Fruit fly (Drosophila melanogaster): ENCODE results near the gene Ir85a.

Gene Ir85a

dm6 chr3R:8805388-8805852 lies 10.9 kb downstream of the Ir85a start, which contains the start of gene CG9839:
CG9839 (minus strand) TSS chr3R:8805802.
- no peak for TF ChIP-seq HLH106 (tag; optimal IDR thresholded peaks at IDR 0.05)
- no peak for TF ChIP-seq Mio (GFP tag; optimal IDR thresholded peaks at IDR 0.05)
- TF ChIP-seq ey (GFP tag; optimal IDR thresholded peaks at IDR 0.05), result no peak
- no peak for TF ChIP-seq Jra (GFP tag; optimal IDR thresholded peaks at IDR 0.05)
- no peak for TF ChIP-seq Abd-B (GFP tag; optimal IDR thresholded peaks at IDR 0.05)
- TF ChIP-seq dmrt93B (GFP tag; optimal IDR thresholded peaks at IDR 0.05), result no peak
- TF ChIP-seq pan (optimal IDR thresholded peaks at IDR 0.05), result no peak
- TF ChIP-seq fru (GFP tag; optimal IDR thresholded peaks at IDR 0.05), result no peak
- no peak for TF ChIP-seq brk (GFP tag; optimal IDR thresholded peaks at IDR 0.05)
- no peak for TF ChIP-seq tai (GFP tag; optimal IDR thresholded peaks at IDR 0.05)
- no peak for TF ChIP-seq OdsH (GFP tag; optimal IDR thresholded peaks at IDR 0.05)
- TF ChIP-seq Hr78 (GFP tag; optimal IDR thresholded peaks at IDR 0.05), result no peak
- no peak for TF ChIP-seq dsf (GFP tag; optimal IDR thresholded peaks at IDR 0.05; ENCODE audit: borderline replicate concordance)
- TF ChIP-seq Vsx2 (GFP tag; optimal IDR thresholded peaks at IDR 0.05; ENCODE audit: partially characterized antibody), result no peak
- TF ChIP-seq Hnf4 (GFP tag; optimal IDR thresholded peaks at IDR 0.05), result no peak
- TF ChIP-seq h (GFP tag; optimal IDR thresholded peaks at IDR 0.05), result no peak
- no peak for TF ChIP-seq usp (GFP tag; optimal IDR thresholded peaks at IDR 0.05)
- no peak for TF ChIP-seq CG32264 (GFP tag; optimal IDR thresholded peaks at IDR 0.05)
- TF ChIP-seq woc (GFP tag; optimal IDR thresholded peaks at IDR 0.05), result no peak

DNA sequence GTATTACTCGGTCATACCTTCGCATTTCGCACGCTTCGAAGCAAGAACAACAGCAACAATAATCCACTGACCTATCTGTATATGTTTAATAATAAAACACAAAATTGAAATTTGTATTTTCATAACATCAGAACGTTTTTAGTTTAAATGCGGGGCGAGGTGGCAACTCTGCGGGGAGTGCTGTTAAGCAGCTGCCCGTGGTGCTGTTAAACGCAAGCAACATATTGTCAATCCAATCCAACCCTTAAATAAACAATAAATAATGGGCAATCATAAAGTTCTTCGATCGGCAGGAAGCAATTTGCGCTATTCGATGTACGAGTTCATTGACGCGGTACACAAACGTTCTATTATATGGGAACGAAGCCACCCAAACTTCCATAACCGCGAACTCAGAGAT lies 11.6 kb downstream of the Ir85a start, which contains the start of gene hng2:
Gene hng2 (plus strand): TSS at position 219 of the 400 bp plus-strand sequence.
- TF ChIP-seq Myc (optimal IDR thresholded peaks at IDR 0.05), result peak; percentile 9
- no peak for TF ChIP-seq Dfd (GFP tag; optimal IDR thresholded peaks at IDR 0.05)
- no peak for TF ChIP-seq Dif (GFP tag; optimal IDR thresholded peaks at IDR 0.05; ENCODE audit: partially characterized antibody)
- TF ChIP-seq h (GFP tag; optimal IDR thresholded peaks at IDR 0.05), result no peak
- TF ChIP-seq Hr83 (GFP tag; optimal IDR thresholded peaks at IDR 0.05; ENCODE audit: poor library complexity, severe bottlenecking), result no peak
- TF ChIP-seq Hnf4 (GFP tag; optimal IDR thresholded peaks at IDR 0.05), result no peak
- TF ChIP-seq fru (GFP tag; optimal IDR thresholded peaks at IDR 0.05), result no peak
- TF ChIP-seq usp (GFP tag; optimal IDR thresholded peaks at IDR 0.05), result no peak

dm6 chr3R:8806638-8807037 lies 12.2 kb downstream of the Ir85a start:
- no peak for TF ChIP-seq GATAd (GFP tag; optimal IDR thresholded peaks at IDR 0.05)
- no peak for TF ChIP-seq woc (GFP tag; optimal IDR thresholded peaks at IDR 0.05)
- TF ChIP-seq HLH106 (tag; optimal IDR thresholded peaks at IDR 0.05), result no peak
- TF ChIP-seq jim (GFP tag; optimal IDR thresholded peaks at IDR 0.05), result no peak
- no peak for TF ChIP-seq CG9705 (GFP tag; optimal IDR thresholded peaks at IDR 0.05)
- TF ChIP-seq Hr83 (GFP tag; optimal IDR thresholded peaks at IDR 0.05; ENCODE audit: poor library complexity, severe bottlenecking), result no peak
- no peak for TF ChIP-seq Rel (GFP tag; optimal IDR thresholded peaks at IDR 0.05)
- TF ChIP-seq Rel (tag; optimal IDR thresholded peaks at IDR 0.05), result no peak
- TF ChIP-seq lola (GFP tag; optimal IDR thresholded peaks at IDR 0.05), result no peak
- TF ChIP-seq Dif (GFP tag; optimal IDR thresholded peaks at IDR 0.05; ENCODE audit: partially characterized antibody), result no peak
- TF ChIP-seq brk (GFP tag; optimal IDR thresholded peaks at IDR 0.05), result no peak
- TF ChIP-seq CrebA (GFP tag; optimal IDR thresholded peaks at IDR 0.05; ENCODE audit: borderline replicate concordance), result no peak
- no peak for TF ChIP-seq Sp1 (GFP tag; optimal IDR thresholded peaks at IDR 0.05)
- no peak for TF ChIP-seq psq (GFP tag; optimal IDR thresholded peaks at IDR 0.05)
- no peak for TF ChIP-seq tai (GFP tag; optimal IDR thresholded peaks at IDR 0.05)
- no peak for TF ChIP-seq pan (optimal IDR thresholded peaks at IDR 0.05)
- TF ChIP-seq dsf (GFP tag; optimal IDR thresholded peaks at IDR 0.05; ENCODE audit: borderline replicate concordance), result no peak
- no peak for TF ChIP-seq fru (GFP tag; optimal IDR thresholded peaks at IDR 0.05)
- TF ChIP-seq usp (GFP tag; optimal IDR thresholded peaks at IDR 0.05), result no peak
- no peak for TF ChIP-seq Vsx2 (GFP tag; optimal IDR thresholded peaks at IDR 0.05; ENCODE audit: partially characterized antibody)
- TF ChIP-seq br (GFP tag; optimal IDR thresholded peaks at IDR 0.05), result no peak

DNA sequence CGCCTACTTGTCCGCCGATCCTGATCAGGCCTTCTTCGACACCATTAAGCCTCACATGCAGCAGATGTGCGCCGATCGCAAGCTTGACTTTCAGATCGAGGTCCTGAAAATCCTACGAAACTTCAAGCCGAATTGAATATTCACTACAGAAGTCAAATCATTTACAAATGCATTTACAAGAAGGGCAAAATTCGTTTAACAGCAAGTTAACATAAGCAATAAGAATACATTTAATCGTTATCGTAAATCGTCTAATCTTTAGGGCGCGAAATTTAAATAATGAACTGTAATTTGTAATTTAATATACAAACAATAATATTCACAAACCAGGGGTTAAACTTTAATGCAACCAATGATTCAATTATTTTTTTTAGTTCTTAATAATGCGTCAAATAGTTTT lies 12.6 kb downstream of the Ir85a start:
- TF ChIP-seq Sp1 (GFP tag; optimal IDR thresholded peaks at IDR 0.05) (no peak), dsf (GFP tag; optimal IDR thresholded peaks at IDR 0.05; ENCODE audit: borderline replicate concordance) (no peak), Abd-B (GFP tag; optimal IDR thresholded peaks at IDR 0.05) (no peak), jim (GFP tag; optimal IDR thresholded peaks at IDR 0.05) (no peak), CG9705 (GFP tag; optimal IDR thresholded peaks at IDR 0.05) (no peak), Vsx2 (GFP tag; optimal IDR thresholded peaks at IDR 0.05; ENCODE audit: partially characterized antibody) (no peak), fru (GFP tag; optimal IDR thresholded peaks at IDR 0.05) (no peak)

Measured in whole organism, wandering third instar larva.